Fruit fly (Drosophila melanogaster) S2 (cell line): Measurements from ENCODE around the gene Tmx3.

Source experiments
- CG8478 ChIP-seq: fragments of >200 bp; optimal IDR thresholded peaks from 2 replicates; lab custom pipeline; 2018
- CTCF ChIP-seq, 2 experiments: fragments of >200 bp; optimal IDR thresholded peaks; 2 replicates each; lab custom pipeline; 2018

Gene Tmx3

dm6 chr3L:16199929-16200328 lies 29.0 kb upstream of the Tmx3 start, which contains the start of gene CG33689:
TSS of gene CG33689 (plus strand) at chr3L:16200229.
- TF ChIP-seq CTCF (optimal IDR thresholded peaks at IDR 0.05; lab: Kevin White, UChicago) (no peak), CG8478 (lab: Kevin White, UChicago) (no peak)

dm6 chr3L:16201028-16201427 lies 27.9 kb upstream of the Tmx3 start, which contains the start of gene dls:
TSS of gene dls (plus strand) at chr3L:16201328.
- TF ChIP-seq CTCF (optimal IDR thresholded peaks at IDR 0.05; lab: Kevin White, UChicago) (no peak), CG8478 (lab: Kevin White, UChicago) (no peak)

- TF ChIP-seq CTCF (optimal IDR thresholded peaks at IDR 0.05; lab: Kevin White, UChicago) (no peak), CG8478 (lab: Kevin White, UChicago) (no peak)
These were observed 26.4 kb upstream of the Tmx3 start for dm6 chr3L:16202550-16202949.

- TF ChIP-seq CTCF (optimal IDR thresholded peaks at IDR 0.05; lab: Kevin White, UChicago): no peak
- no peak for TF ChIP-seq CG8478 (lab: Kevin White, UChicago)
These were observed 25.7 kb upstream of the Tmx3 start for dm6 chr3L:16203236-16203635.

DNA sequence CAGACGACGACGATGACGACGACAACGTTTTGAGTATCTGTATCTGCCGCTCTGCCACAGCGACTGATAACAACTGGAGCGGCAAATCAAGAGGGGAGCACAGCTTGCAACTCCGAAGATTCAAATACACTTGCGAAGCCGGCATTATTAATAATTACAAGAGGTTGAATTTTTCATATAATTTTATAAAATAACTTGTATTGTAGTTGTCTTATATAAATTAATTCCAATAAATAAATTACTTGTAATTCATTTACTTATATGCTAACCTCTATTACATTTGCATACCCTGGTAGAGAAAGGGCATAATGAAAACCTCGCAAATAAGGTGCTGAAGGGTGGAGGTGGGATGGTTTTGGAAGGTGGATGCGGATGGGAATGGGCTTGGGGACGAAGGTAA lies 24.8 kb upstream of the Tmx3 start:
- TF ChIP-seq CTCF (optimal IDR thresholded peaks at IDR 0.05; lab: Kevin White, UChicago) (no peak), CG8478 (lab: Kevin White, UChicago) (no peak)

DNA sequence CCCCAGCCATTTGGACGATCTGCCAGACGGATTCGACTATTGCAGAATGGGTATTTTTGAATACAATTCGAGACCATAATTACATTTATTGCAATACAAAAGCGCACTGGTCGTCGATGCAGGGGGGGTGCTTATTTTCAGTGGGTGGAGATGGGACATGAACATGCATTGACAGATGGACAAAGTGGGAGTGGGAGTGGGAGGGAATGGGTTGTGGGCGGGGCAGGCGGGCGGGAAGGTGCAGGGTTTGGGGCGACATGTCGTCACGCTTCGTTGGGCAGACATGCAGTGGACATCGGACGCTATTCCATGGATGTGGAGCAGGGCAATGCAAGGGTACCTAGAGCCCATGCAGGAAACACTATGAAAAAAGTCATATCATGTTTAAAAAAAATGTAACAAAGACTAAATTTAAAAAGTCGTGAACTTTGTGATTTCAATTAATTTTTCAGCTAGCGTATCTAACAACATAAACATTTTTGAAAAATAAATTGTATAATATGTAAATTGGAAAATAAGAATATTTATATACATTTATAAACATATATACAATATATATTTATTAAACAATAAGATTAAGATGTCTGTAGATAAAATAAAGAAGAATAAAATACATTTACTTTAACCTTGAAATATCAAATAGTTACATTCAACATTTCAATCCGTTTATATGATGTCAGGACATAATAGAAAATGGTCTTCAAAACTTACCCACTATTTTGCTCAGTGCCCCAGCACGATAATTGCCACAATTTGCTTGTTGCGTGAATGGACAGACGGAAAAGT lies 20.7 kb upstream of the Tmx3 start:
- TF ChIP-seq CTCF (optimal IDR thresholded peaks at IDR 0.05; lab: Kevin White, UChicago): no peak
- TF ChIP-seq CG8478 (lab: Kevin White, UChicago): no peak

DNA sequence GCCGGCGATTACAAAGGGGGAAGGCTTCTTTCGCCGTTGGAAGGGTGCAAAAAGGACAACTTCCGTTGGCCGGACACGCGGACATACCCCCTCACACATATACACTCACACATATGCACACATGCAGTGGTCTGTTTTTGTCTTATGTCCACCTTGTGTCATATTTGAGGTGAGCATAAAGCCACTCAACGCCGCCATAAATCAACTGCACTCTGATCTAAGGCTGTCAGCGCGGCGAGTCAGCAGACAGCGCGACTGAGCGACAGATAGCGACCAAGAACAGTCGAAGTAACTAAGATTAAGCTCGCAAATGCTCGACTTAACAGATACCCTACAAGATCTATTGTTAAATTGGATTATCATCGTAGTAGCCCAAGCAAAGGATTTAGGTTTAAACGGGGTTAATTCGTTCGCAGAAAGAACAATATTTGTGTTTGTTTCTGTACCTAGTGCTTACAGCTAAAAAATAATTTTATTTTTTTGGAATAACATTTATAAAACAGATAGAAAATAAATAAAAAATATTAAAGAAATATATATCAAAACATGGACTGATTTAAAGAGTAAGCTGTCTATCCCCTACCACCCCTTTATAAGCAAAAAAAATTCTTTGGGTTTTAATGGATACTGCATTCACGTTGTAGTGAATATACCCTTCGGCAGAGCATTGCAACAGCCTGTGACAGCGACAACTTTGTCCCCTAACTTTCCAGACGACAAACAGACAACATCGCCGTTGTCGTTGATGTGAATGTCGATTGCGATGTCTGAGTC lies 19.9 kb upstream of the Tmx3 start:
- TF ChIP-seq CG8478 (lab: Kevin White, UChicago): no peak
- no peak for TF ChIP-seq CTCF (optimal IDR thresholded peaks at IDR 0.05; lab: Kevin White, UChicago)

DNA sequence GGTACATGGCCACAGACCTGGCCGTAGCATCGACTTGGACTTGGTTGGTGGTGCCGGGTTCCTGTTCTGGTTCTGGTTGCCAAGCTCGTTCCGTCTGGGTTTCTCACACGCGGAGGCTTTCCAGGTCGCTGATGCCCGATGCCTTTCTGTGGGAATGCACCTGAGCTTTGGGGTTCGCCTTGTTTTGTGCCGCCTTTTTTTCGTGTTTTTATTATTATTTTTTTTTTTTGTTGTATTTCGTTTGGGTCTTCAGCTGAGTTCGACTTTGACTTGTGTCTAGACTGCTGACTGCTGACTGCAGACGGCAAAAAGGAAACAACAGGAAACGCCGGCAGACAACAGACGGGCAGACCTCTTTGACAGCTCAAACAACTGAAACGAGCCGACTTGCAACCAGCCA lies 19.3 kb upstream of the Tmx3 start:
- TF ChIP-seq CTCF (optimal IDR thresholded peaks at IDR 0.05; lab: Kevin White, UChicago) (no peak), CG8478 (lab: Kevin White, UChicago) (no peak)

- no peak for TF ChIP-seq CTCF (optimal IDR thresholded peaks at IDR 0.05; lab: Kevin White, UChicago)
- TF ChIP-seq CG8478 (lab: Kevin White, UChicago): no peak
These were observed 17.6 kb upstream of the Tmx3 start for dm6 chr3L:16211156-16211935.

DNA sequence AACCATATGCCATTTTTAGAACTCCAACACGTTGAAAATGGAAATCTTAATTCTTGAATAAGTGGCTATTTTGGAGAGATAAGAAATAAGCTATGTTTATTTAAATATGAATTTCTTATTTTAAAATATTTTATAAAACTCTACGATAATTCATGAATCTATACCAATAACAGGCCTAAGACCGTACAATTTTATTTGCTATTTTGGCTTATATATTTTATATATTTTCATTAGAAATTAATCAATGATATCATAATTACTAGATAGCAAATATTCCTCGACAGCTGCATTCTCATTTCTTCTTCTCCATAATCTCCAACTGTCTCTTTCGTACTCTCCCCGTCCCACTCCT lies 17.0 kb upstream of the Tmx3 start:
- TF ChIP-seq CG8478 (lab: Kevin White, UChicago): no peak
- TF ChIP-seq CTCF (optimal IDR thresholded peaks at IDR 0.05; lab: Kevin White, UChicago): no peak

DNA sequence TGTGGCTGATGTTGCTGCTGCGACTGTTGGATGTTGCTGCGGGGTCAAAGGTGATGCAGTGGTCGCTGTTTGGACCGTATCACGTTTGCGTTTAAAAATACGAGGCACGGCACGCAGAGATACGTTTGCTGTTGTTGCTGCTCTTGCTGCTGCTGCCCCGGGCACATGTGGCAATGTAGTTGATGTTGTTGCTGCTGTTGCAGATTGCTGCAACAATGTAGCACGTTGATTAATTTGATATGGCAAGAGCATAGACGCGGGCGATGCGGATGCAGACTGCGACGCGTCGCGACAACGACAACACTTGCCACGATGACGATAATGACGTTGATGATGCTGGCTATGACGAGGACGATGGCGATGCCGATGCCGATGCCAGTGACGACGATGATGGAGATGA lies 15.7 kb upstream of the Tmx3 start:
- no peak for TF ChIP-seq CTCF (optimal IDR thresholded peaks at IDR 0.05; lab: Kevin White, UChicago)
- TF ChIP-seq CG8478 (lab: Kevin White, UChicago): no peak

DNA sequence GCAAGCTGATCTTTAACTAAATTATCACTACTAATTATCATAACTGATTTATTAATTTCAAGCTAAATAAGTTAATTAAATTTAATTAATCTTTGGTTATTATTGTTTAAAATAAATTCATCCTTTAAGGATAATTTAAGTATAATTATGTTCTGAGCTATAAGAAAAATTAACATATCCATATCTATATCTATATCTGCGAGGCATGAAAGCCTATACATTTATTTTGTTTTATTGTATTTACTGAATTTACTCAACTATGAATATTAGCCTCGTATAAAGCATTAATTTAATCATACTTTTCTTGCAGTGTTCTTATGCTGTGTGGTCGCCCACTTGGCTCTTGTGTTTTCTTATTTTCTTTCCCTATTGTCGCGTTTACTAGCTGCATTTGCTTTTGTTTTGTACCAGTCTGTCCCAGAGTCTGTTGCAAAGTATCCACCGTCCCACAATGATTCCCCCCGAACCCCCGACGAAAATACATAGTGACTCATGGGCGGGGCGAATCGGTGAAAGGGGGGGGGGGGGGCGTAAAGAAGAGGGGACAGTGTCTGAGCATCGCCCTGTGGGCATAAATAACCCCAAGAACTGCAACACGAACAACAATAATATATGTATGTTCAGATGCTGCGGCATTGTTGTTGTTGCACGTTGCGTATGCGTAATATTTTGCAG lies 14.2 kb upstream of the Tmx3 start:
- TF ChIP-seq CG8478 (lab: Kevin White, UChicago): no peak
- no peak for TF ChIP-seq CTCF (optimal IDR thresholded peaks at IDR 0.05; lab: Kevin White, UChicago)

DNA sequence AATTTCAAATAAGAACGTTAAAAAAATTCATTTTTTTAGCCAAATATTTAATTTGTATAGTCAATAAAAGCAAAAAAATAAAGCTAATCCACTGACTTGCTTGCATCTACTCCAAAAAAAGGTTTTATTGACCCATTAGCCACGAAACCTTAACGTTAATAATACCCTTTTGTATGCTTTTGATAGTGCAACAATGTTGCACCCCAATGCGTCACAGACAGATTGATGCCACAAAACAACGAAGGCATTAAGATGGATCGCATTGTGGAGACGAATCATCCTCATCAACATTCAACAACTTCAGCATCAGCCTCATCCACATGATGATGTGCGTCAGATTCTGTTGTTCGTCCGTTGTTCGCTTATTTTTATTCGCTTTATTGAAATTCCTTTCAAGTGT lies 13.5 kb upstream of the Tmx3 start:
- TF ChIP-seq CG8478 (lab: Kevin White, UChicago): no peak
- no peak for TF ChIP-seq CTCF (optimal IDR thresholded peaks at IDR 0.05; lab: Kevin White, UChicago)

DNA sequence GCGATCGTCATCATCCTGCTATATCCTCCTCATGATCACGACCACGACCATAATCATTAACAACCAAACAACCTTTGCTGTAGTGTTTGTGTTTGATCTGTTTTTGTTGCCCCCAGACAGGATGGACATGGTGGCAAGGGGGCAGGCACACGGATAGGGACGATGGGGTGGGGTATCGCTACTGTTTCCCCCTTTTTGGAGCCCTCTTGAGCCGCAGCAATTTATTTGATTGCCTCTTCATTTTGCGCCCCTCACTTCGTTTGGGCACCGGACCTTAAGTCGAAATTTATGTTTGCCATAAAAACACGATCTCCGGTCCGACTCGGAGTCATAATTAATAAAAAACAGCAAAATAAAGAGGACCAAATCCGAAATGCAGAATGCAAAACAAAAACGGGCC lies 13.1 kb upstream of the Tmx3 start:
- no peak for TF ChIP-seq CTCF (optimal IDR thresholded peaks at IDR 0.05; lab: Kevin White, UChicago)
- no peak for TF ChIP-seq CG8478 (lab: Kevin White, UChicago)
